Fruit fly (Drosophila melanogaster) whole organism, embryonic: ENCODE results near the gene Sec5.

Experiments
- Atf-2 ChIP-seq: fragments of 200-800 bp; sonication (Bioruptor generic); optimal IDR thresholded peaks from 2 replicates; lab custom pipeline; 2016; ENCODE audit warnings: missing biosample characterization, missing genetic modification characterization
- CG10462 ChIP-seq: fragments of 200-800 bp; sonication (Bioruptor generic); optimal IDR thresholded peaks from 2 replicates; lab custom pipeline; 2016; ENCODE audit warnings: missing biosample characterization, missing genetic modification characterization
- CG12155 ChIP-seq: fragments of 200-800 bp; sonication (Bioruptor generic); optimal IDR thresholded peaks from 3 replicates; lab custom pipeline; 2016; ENCODE audit warnings: missing biosample characterization, missing genetic modification characterization
- CG1529 ChIP-seq: fragments of 200-800 bp; sonication (Bioruptor generic); optimal IDR thresholded peaks from 3 replicates; lab custom pipeline; 2018; ENCODE audit warnings: missing biosample characterization, missing genetic modification characterization
- CG15514 ChIP-seq: fragments of 200-800 bp; sonication (Bioruptor generic); optimal IDR thresholded peaks from 3 replicates; lab custom pipeline; 2017; ENCODE audit warnings: missing biosample characterization, missing genetic modification characterization, mild to moderate bottlenecking, moderate library complexity, missing genetic modification reagents
- CG16813 ChIP-seq: fragments of 200-800 bp; sonication (Bioruptor generic); IDR thresholded peaks from 3 replicates; pipeline ENCODE4 v1.3.6; 2022; ENCODE audit warnings: missing biosample characterization, missing genetic modification characterization; ENCODE audit not compliant: partially characterized antibody
- CG16815 ChIP-seq: fragments of 200-800 bp; sonication (Bioruptor generic); optimal IDR thresholded peaks from 3 replicates; lab custom pipeline; 2017; ENCODE audit warnings: missing biosample characterization, mild to moderate bottlenecking, missing genetic modification characterization
- CG17359 ChIP-seq: fragments of 200-800 bp; sonication (Bioruptor generic); optimal IDR thresholded peaks from 3 replicates; lab custom pipeline; 2018; ENCODE audit warnings: missing biosample characterization, mild to moderate bottlenecking, missing genetic modification characterization, moderate library complexity
- CG17385 ChIP-seq: fragments of 200-800 bp; sonication (Bioruptor generic); optimal IDR thresholded peaks from 3 replicates; lab custom pipeline; 2018; ENCODE audit warnings: missing biosample characterization, mild to moderate bottlenecking, missing genetic modification characterization
- CG18599 ChIP-seq: fragments of 200-800 bp; sonication (Bioruptor generic); optimal IDR thresholded peaks from 3 replicates; lab custom pipeline; 2017; ENCODE audit warnings: missing biosample characterization, missing genetic modification characterization, mild to moderate bottlenecking, moderate library complexity, missing genetic modification reagents
- CG2120 ChIP-seq: fragments of 200-800 bp; sonication (Bioruptor generic); optimal IDR thresholded peaks from 3 replicates; lab custom pipeline; 2016; ENCODE audit warnings: missing biosample characterization, missing genetic modification characterization
- CG31224 ChIP-seq: fragments of 200-800 bp; sonication (Bioruptor generic); IDR thresholded peaks from 2 replicates; pipeline ENCODE4 v1.3.6; 2022; ENCODE audit warnings: missing biosample characterization, missing genetic modification characterization
- CG32772 ChIP-seq: fragments of 200-800 bp; sonication (Bioruptor generic); IDR thresholded peaks from 2 replicates; pipeline ENCODE4 v1.3.6; 2022; ENCODE audit warnings: missing biosample characterization, missing genetic modification characterization
- CG34224 ChIP-seq: fragments of 200-800 bp; sonication (Bioruptor generic); IDR thresholded peaks from 3 replicates; pipeline ENCODE4 v1.3.6; 2022; ENCODE audit warnings: missing biosample characterization, missing genetic modification characterization; ENCODE audit not compliant: partially characterized antibody
- CG4360 ChIP-seq: fragments of 200-800 bp; sonication (Bioruptor generic); IDR thresholded peaks from 2 replicates; pipeline ENCODE4 v1.3.6; 2022; ENCODE audit warnings: missing biosample characterization, missing genetic modification characterization
- CG4820 ChIP-seq: fragments of 200-800 bp; sonication (Bioruptor generic); optimal IDR thresholded peaks from 3 replicates; lab custom pipeline; 2016; ENCODE audit warnings: missing biosample characterization, missing genetic modification characterization
- CG6689 ChIP-seq: fragments of 200-800 bp; sonication (Bioruptor generic); IDR thresholded peaks from 2 replicates; pipeline ENCODE4 v1.3.6; 2022; ENCODE audit warnings: missing biosample characterization, missing genetic modification characterization
- CG7357 ChIP-seq: fragments of 200-800 bp; sonication (Bioruptor generic); IDR thresholded peaks from 3 replicates; pipeline ENCODE4 v1.3.6; 2022; ENCODE audit warnings: missing biosample characterization, missing genetic modification characterization
- CHES-1-like ChIP-seq: fragments of 200-800 bp; sonication (Bioruptor generic); optimal IDR thresholded peaks from 2 replicates; lab custom pipeline; 2016; ENCODE audit warnings: missing biosample characterization, missing genetic modification characterization
- Dek ChIP-seq: fragments of 200-800 bp; sonication (Bioruptor generic); optimal IDR thresholded peaks from 3 replicates; lab custom pipeline; 2019; ENCODE audit warnings: missing biosample characterization, mild to moderate bottlenecking, missing genetic modification characterization, moderate library complexity
- Doc3 ChIP-seq: fragments of 200-800 bp; sonication (Bioruptor generic); IDR thresholded peaks from 3 replicates; pipeline ENCODE4 v1.3.6; 2022; ENCODE audit warnings: missing biosample characterization, missing genetic modification characterization; ENCODE audit not compliant: partially characterized antibody
- Elba2 ChIP-seq: fragments of 200-800 bp; sonication (Bioruptor generic); optimal IDR thresholded peaks from 3 replicates; lab custom pipeline; 2016; ENCODE audit warnings: missing biosample characterization, missing genetic modification characterization
- Ets65A ChIP-seq: fragments of 200-800 bp; sonication (Bioruptor generic); peaks from one replicate; lab custom pipeline; 2016; ENCODE audit warnings: missing biosample characterization, missing genetic modification characterization
- Hand ChIP-seq: fragments of 200-800 bp; sonication (Bioruptor generic); optimal IDR thresholded peaks from 2 replicates; lab custom pipeline; 2017; ENCODE audit warnings: mild to moderate bottlenecking, missing biosample characterization, missing genetic modification reagents, missing genetic modification characterization
- Kr ChIP-seq: fragments of 200-800 bp; sonication (Bioruptor generic); optimal IDR thresholded peaks from 2 replicates; lab custom pipeline; 2017; ENCODE audit warnings: missing biosample characterization, mild to moderate bottlenecking, missing genetic modification characterization
- Nf-YC ChIP-seq: fragments of 200-800 bp; optimal IDR thresholded peaks from 3 replicates; lab custom pipeline; 2019; ENCODE audit warnings: missing biosample characterization, mild to moderate bottlenecking, missing genetic modification characterization, moderate library complexity
- Oaz ChIP-seq: fragments of 200-800 bp; sonication (Bioruptor generic); IDR thresholded peaks from 2 replicates; pipeline ENCODE4 v1.3.6; 2022; ENCODE audit warnings: missing biosample characterization, missing genetic modification characterization
- Six4 ChIP-seq: fragments of 200-800 bp; sonication (Bioruptor generic); optimal IDR thresholded peaks from 2 replicates; lab custom pipeline; 2016; ENCODE audit warnings: missing biosample characterization, missing genetic modification characterization
- amos ChIP-seq: fragments of 200-800 bp; sonication (Bioruptor generic); IDR thresholded peaks from 2 replicates; pipeline ENCODE4 v1.3.6; 2022; ENCODE audit warnings: missing biosample characterization, missing genetic modification characterization; ENCODE audit not compliant: partially characterized antibody
- chinmo ChIP-seq: fragments of 200-800 bp; sonication (Bioruptor generic); IDR thresholded peaks from 4 replicates; pipeline ENCODE4 v1.3.6; 2022; ENCODE audit warnings: missing biosample characterization, missing genetic modification characterization; ENCODE audit not compliant: partially characterized antibody
- ci ChIP-seq: fragments of 200-800 bp; sonication (Bioruptor generic); IDR thresholded peaks from 3 replicates; pipeline ENCODE4 v1.3.6; 2022; ENCODE audit warnings: missing biosample characterization, missing genetic modification characterization
- crol ChIP-seq: fragments of 200-800 bp; sonication (Bioruptor generic); IDR thresholded peaks from 2 replicates; pipeline ENCODE4 v1.3.6; 2022; ENCODE audit warnings: missing biosample characterization, missing genetic modification characterization
- dm ChIP-seq: fragments of 200-800 bp; sonication (Bioruptor generic); optimal IDR thresholded peaks from 3 replicates; lab custom pipeline; 2016; ENCODE audit warnings: missing biosample characterization, missing genetic modification characterization
- ems ChIP-seq: fragments of 200-800 bp; sonication (Bioruptor generic); optimal IDR thresholded peaks from 3 replicates; lab custom pipeline; 2016; ENCODE audit warnings: missing biosample characterization, missing genetic modification characterization
- grn ChIP-seq: fragments of 200-800 bp; sonication (Bioruptor generic); optimal IDR thresholded peaks from 3 replicates; lab custom pipeline; 2017; ENCODE audit warnings: missing biosample characterization, missing genetic modification characterization
- gt ChIP-seq: fragments of 200-800 bp; sonication (Bioruptor generic); IDR thresholded peaks from 2 replicates; pipeline ENCODE4 v1.3.6; 2022; ENCODE audit warnings: missing biosample characterization, missing genetic modification characterization
- her ChIP-seq: fragments of 200-800 bp; sonication (Bioruptor generic); optimal IDR thresholded peaks from 2 replicates; lab custom pipeline; 2016; ENCODE audit warnings: missing biosample characterization, missing genetic modification characterization
- knrl ChIP-seq: fragments of 200-800 bp; sonication (Bioruptor generic); IDR thresholded peaks from 3 replicates; pipeline ENCODE4 v1.3.6; 2022; ENCODE audit warnings: missing biosample characterization, missing genetic modification characterization; ENCODE audit not compliant: partially characterized antibody
- lilli ChIP-seq: fragments of 200-800 bp; sonication (Bioruptor generic); optimal IDR thresholded peaks from 3 replicates; lab custom pipeline; 2016; ENCODE audit warnings: missing biosample characterization, missing genetic modification characterization
- nerfin-2 ChIP-seq: fragments of 200-800 bp; sonication (Bioruptor generic); IDR thresholded peaks from 2 replicates; pipeline ENCODE4 v1.3.6; 2022; ENCODE audit warnings: missing biosample characterization, missing genetic modification characterization; ENCODE audit not compliant: partially characterized antibody
- psq ChIP-seq: fragments of 200-800 bp; sonication (Bioruptor generic); optimal IDR thresholded peaks from 2 replicates; lab custom pipeline; 2017; ENCODE audit warnings: missing biosample characterization, missing genetic modification characterization
- repo ChIP-seq: fragments of 200-800 bp; sonication (Bioruptor generic); optimal IDR thresholded peaks from 2 replicates; lab custom pipeline; 2016; ENCODE audit warnings: missing biosample characterization, missing genetic modification characterization
- salm ChIP-seq: fragments of 200-800 bp; sonication (Bioruptor generic); optimal IDR thresholded peaks from 2 replicates; lab custom pipeline; 2018; ENCODE audit warnings: missing biosample characterization, mild to moderate bottlenecking, missing genetic modification characterization
- scrt ChIP-seq: fragments of 200-800 bp; sonication (Bioruptor generic); optimal IDR thresholded peaks from 2 replicates; lab custom pipeline; 2018; ENCODE audit warnings: missing biosample characterization, mild to moderate bottlenecking, missing genetic modification characterization, moderate library complexity
- sim ChIP-seq: fragments of 200-800 bp; sonication (Bioruptor generic); IDR thresholded peaks from 2 replicates; pipeline ENCODE4 v1.3.6; 2022; ENCODE audit warnings: missing biosample characterization, missing genetic modification characterization
- sqz ChIP-seq: fragments of 200-800 bp; sonication (Bioruptor generic); optimal IDR thresholded peaks from 3 replicates; lab custom pipeline; 2018; ENCODE audit warnings: missing biosample characterization, mild to moderate bottlenecking, missing genetic modification characterization
- ssp ChIP-seq: fragments of 200-800 bp; sonication (Bioruptor generic); IDR thresholded peaks from 2 replicates; pipeline ENCODE4 v1.3.6; 2022; ENCODE audit warnings: missing biosample characterization, missing genetic modification characterization
- sug ChIP-seq: fragments of 200-800 bp; optimal IDR thresholded peaks from 2 replicates; lab custom pipeline; 2019; ENCODE audit warnings: missing biosample characterization, mild to moderate bottlenecking, missing genetic modification characterization, moderate library complexity
- unpg ChIP-seq: fragments of 200-800 bp; sonication (Bioruptor generic); optimal IDR thresholded peaks from 3 replicates; lab custom pipeline; 2018; ENCODE audit warnings: missing biosample characterization, mild to moderate bottlenecking, missing genetic modification characterization, moderate library complexity
- zfh2 ChIP-seq: fragments of 200-800 bp; sonication (Bioruptor generic); optimal IDR thresholded peaks from 2 replicates; lab custom pipeline; 2016; ENCODE audit warnings: missing biosample characterization, missing genetic modification characterization

The Sec5 gene

dm6 chr2L:3477057-3477755 is 20.1 kb downstream of the Sec5 start (continued):
- TF ChIP-seq CG17359 (tag; lab: Kevin White, UChicago) (no peak), Hand (GFP tag; lab: Kevin White, UChicago) (no peak), CG34224 (GFP tag; lab: Robert Waterston, UW) (no peak), CG2120 (GFP tag; lab: Kevin White, UChicago) (peak; percentile 83), CG16815 (peak; percentile 44), repo (GFP tag; lab: Kevin White, UChicago) (no peak), ssp (GFP tag; lab: Robert Waterston, UW) (no peak), psq (no peak), CG1529 (no peak), sug (tag; lab: Kevin White, UChicago) (peak; percentile 38), zfh2 (peak; percentile 42), CG6689 (GFP tag; lab: Robert Waterston, UW) (no peak), ems (GFP tag; lab: Kevin White, UChicago) (peak; percentile 22), CG16813 (GFP tag; lab: Robert Waterston, UW) (no peak), CG4360 (GFP tag; lab: Robert Waterston, UW) (no peak), grn (GFP tag; lab: Kevin White, UChicago) (no peak), dm (GFP tag; lab: Kevin White, UChicago) (no peak), CG18599 (GFP tag; lab: Kevin White, UChicago) (peak; percentile 15), sim (GFP tag; lab: Robert Waterston, UW) (no peak), Elba2 (GFP tag; lab: Kevin White, UChicago) (no peak), crol (GFP tag; lab: Robert Waterston, UW) (peak; percentile 7; the same call in 1 of the 2 replicates), unpg (GFP tag; lab: Kevin White, UChicago) (no peak), salm (tag; lab: Kevin White, UChicago) (no peak), CG17385 (GFP tag; lab: Kevin White, UChicago) (peak; percentile 39), CG10462 (no peak), lilli (GFP tag; lab: Kevin White, UChicago) (peak; percentile 55), Ets65A (GFP tag; lab: Kevin White, UChicago) (peak; percentile 87), CG12155 (GFP tag; lab: Kevin White, UChicago) (peak; percentile 39), nerfin-2 (no peak), Dek (tag; lab: Kevin White, UChicago) (peak; percentile 14), Oaz (no peak), CG15514 (GFP tag; lab: Kevin White, UChicago) (no peak), CG4820 (GFP tag; lab: Kevin White, UChicago) (no peak), CG7357 (GFP tag; lab: Robert Waterston, UW) (no peak), gt (GFP tag; lab: Robert Waterston, UW) (no peak), Six4 (GFP tag; lab: Kevin White, UChicago) (peak; percentile 24), CG31224 (no peak), sqz (GFP tag; lab: Kevin White, UChicago) (no peak), Nf-YC (tag; lab: Kevin White, UChicago) (no peak), her (GFP tag; lab: Kevin White, UChicago) (peak; percentile 5), Doc3 (GFP tag; lab: Robert Waterston, UW) (no peak), Kr (GFP tag; lab: Kevin White, UChicago) (no peak), knrl (GFP tag; lab: Robert Waterston, UW) (no peak), chinmo (GFP tag; lab: Robert Waterston, UW) (peak; percentile 53; the same call in 1 of the 4 replicates), amos (GFP tag; lab: Robert Waterston, UW) (no peak), scrt (GFP tag; lab: Kevin White, UChicago) (no peak), ci (GFP tag; lab: Robert Waterston, UW) (no peak), Atf-2 (GFP tag; lab: Kevin White, UChicago) (peak; percentile 28), CG32772 (GFP tag; lab: Robert Waterston, UW) (no peak), CHES-1-like (peak; percentile 45)
